Worm (Caenorhabditis elegans) whole organism, L4 larva: ENCODE data around the gene vgln-1.

Experiments used
- aha-1 ChIP-seq: fragments of 150-350 bp; peaks from one replicate; lab custom pipeline; 2014; ENCODE audit warnings: missing biosample characterization, missing genetic modification characterization
- arid-1 ChIP-seq: fragments of 200-800 bp; sonication (Bioruptor generic); conservative IDR thresholded peaks from 2 replicates; pipeline ENCODE4 v1.3.6; 2022; ENCODE audit warnings: missing genetic modification reagents, missing genetic modification characterization, missing compliant biosample characterization
- fkh-10 ChIP-seq: fragments of 150-350 bp; optimal IDR thresholded peaks from 2 replicates; lab custom pipeline; 2014; ENCODE audit warnings: missing biosample characterization, missing genetic modification reagents, missing genetic modification characterization
- nhr-237 ChIP-seq: sonication (generic microtip); optimal IDR thresholded peaks from 2 replicates; lab custom pipeline; 2017; ENCODE audit warnings: missing biosample characterization, missing genetic modification characterization
- nhr-28 ChIP-seq: fragments of 150-350 bp; optimal IDR thresholded peaks from 2 replicates; lab custom pipeline; 2014; ENCODE audit warnings: missing biosample characterization, missing genetic modification characterization
- nhr-41 ChIP-seq: fragments of 200-800 bp; sonication (Bioruptor generic); IDR thresholded peaks from 2 replicates; pipeline ENCODE4 v1.3.6; 2022; ENCODE audit warnings: missing genetic modification reagents, missing genetic modification characterization, missing compliant biosample characterization
- pha-4 ChIP-seq, 2 experiments: fragments of 150-350 bp in 1 of 2; fragments of 200-800 bp in 1 of 2; sonication (Bioruptor generic) in 1 of 2; IDR thresholded peaks in 1 of 2; optimal IDR thresholded peaks in 1 of 2; 2 replicates each; pipeline versions ENCODE4 v1.3.6 to Lab custom; 2014 to 2022; ENCODE audit warnings: missing genetic modification characterization in 2 of 2, missing genetic modification reagents in 2 of 2, missing biosample characterization in 1 of 2, missing compliant biosample characterization in 1 of 2
- pqm-1 ChIP-seq: sonication (generic microtip); optimal IDR thresholded peaks from 2 replicates; lab custom pipeline; 2017; ENCODE audit warnings: missing biosample characterization, missing genetic modification characterization
- snpc-4 ChIP-seq: fragments of 150-350 bp; optimal IDR thresholded peaks from 2 replicates; lab custom pipeline; 2014; ENCODE audit warnings: missing biosample characterization, missing genetic modification characterization
- unc-62 ChIP-seq, 3 experiments: fragments of 150-350 bp in 1 of 3; sonication (generic microtip); optimal IDR thresholded peaks in 2 of 3; peaks in 1 of 3; 1 replicate in 1 of 3; 2 replicates in 2 of 3; lab custom pipeline; 2014 to 2017; ENCODE audit warnings: missing biosample characterization in 3 of 3, missing genetic modification characterization in 3 of 3, missing genetic modification reagents in 3 of 3, missing genotype in 1 of 3

DNA sequence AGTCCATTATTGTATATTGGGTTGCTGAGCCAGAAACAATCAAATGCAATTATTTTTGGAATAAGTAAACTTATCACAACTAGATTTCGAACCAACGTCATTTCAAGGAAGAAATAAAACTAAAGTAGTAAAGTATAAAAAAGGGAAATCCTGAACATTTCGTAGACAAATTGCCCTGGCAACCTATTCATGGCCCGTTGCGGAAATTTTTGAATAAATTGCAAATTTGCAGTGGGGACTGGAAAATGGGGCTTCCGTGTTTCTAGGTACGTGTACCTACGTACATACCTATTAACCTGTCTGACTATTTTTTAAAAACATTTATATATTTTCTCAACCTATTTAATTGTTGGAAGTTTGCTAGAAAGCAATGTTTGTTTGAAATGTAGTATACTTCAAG lies 24.1 kb upstream of the vgln-1 start, which contains the start of gene F26C11.3:
- TF ChIP-seq nhr-237 (tag; lab: Kevin White, UChicago) = no peak
- no peak for TF ChIP-seq aha-1 (tag; lab: Kevin White, UChicago)
- TF ChIP-seq fkh-10 (GFP tag; lab: Kevin White, UChicago) = no peak
- no peak for TF ChIP-seq pha-4 (GFP tag; IDR thresholded peaks at IDR 0.05; lab: Robert Waterston, UW)
- TF ChIP-seq pha-4 (tag; optimal IDR thresholded peaks at IDR 0.05; lab: Kevin White, UChicago) = no peak
- no peak for TF ChIP-seq pqm-1 (tag; lab: Kevin White, UChicago)
- no peak for TF ChIP-seq nhr-28 (tag; lab: Kevin White, UChicago)
- no peak for TF ChIP-seq arid-1 (GFP tag; lab: Robert Waterston, UW)
- no peak for TF ChIP-seq snpc-4
- TF ChIP-seq unc-62 (GFP tag; optimal IDR thresholded peaks at IDR 0.05 in 1 of 2; lab: Kevin White, UChicago) = no peak
- TF ChIP-seq unc-62 (tag; optimal IDR thresholded peaks at IDR 0.05; lab: Kevin White, UChicago) = no peak
- no peak for TF ChIP-seq nhr-41
